Worm (Caenorhabditis elegans) whole organism, L1 larva: ENCODE data around the gene sms-3.

Experiments
- C34B4.2 ChIP-seq: sonication (generic microtip); optimal IDR thresholded peaks from 2 replicates; lab custom pipeline; 2017; ENCODE audit warnings: mild to moderate bottlenecking, missing genetic modification characterization, missing compliant biosample characterization
- Y116A8C.19 ChIP-seq: sonication (generic microtip); optimal IDR thresholded peaks from 2 replicates; lab custom pipeline; 2016; ENCODE audit warnings: missing compliant biosample characterization, missing genetic modification characterization, borderline replicate concordance
- ama-1 ChIP-seq: fragments of 150-350 bp; optimal IDR thresholded peaks from 2 replicates; lab custom pipeline; 2014
- blmp-1 ChIP-seq: fragments of 150-350 bp; optimal IDR thresholded peaks from 2 replicates; lab custom pipeline; 2014; ENCODE audit warnings: missing biosample characterization, missing genetic modification characterization
- ceh-82 ChIP-seq, 3 experiments: fragments of 150-350 bp in 1 of 3; sonication (generic microtip) in 2 of 3; optimal IDR thresholded peaks; 2 replicates each; lab custom pipeline; 2014 to 2017; ENCODE audit warnings: missing biosample characterization in 3 of 3, missing genetic modification characterization in 3 of 3
- ceh-88 ChIP-seq: fragments of 200-800 bp; sonication (Bioruptor generic); IDR thresholded peaks from 2 replicates; pipeline ENCODE4 v1.3.6; 2022; ENCODE audit warnings: missing genetic modification characterization, missing compliant biosample characterization
- ceh-90 ChIP-seq: sonication (generic microtip); optimal IDR thresholded peaks from 2 replicates; lab custom pipeline; 2016; ENCODE audit warnings: missing genetic modification characterization, missing compliant biosample characterization
- ces-1 ChIP-seq: fragments of 150-350 bp; optimal IDR thresholded peaks from 2 replicates; lab custom pipeline; 2014; ENCODE audit warnings: missing biosample characterization, missing genetic modification reagents, missing genetic modification characterization
- efl-1 ChIP-seq, 4 experiments: fragments of 150-350 bp; optimal IDR thresholded peaks in 3 of 4; peaks in 1 of 4; 1 replicate in 1 of 4; 2 replicates in 3 of 4; lab custom pipeline; 2014; ENCODE audit warnings: missing biosample characterization in 2 of 4, missing genetic modification characterization in 2 of 4, missing genetic modification reagents in 2 of 4
- efl-3 ChIP-seq: fragments of 200-800 bp; sonication (Bioruptor generic); optimal IDR thresholded peaks from 2 replicates; lab custom pipeline; 2018; ENCODE audit warnings: mild to moderate bottlenecking, missing genetic modification characterization, missing compliant biosample characterization
- egl-13 ChIP-seq: sonication (generic microtip); optimal IDR thresholded peaks from 2 replicates; lab custom pipeline; 2016; ENCODE audit warnings: missing genotype, missing genetic modification reagents, missing genetic modification characterization, missing compliant biosample characterization
- elt-3 ChIP-seq, 6 experiments: fragments of 150-350 bp in 1 of 6; sonication (generic microtip); optimal IDR thresholded peaks; 2 replicates each; lab custom pipeline; 2017 to 2018; ENCODE audit warnings: missing biosample characterization in 6 of 6, missing genetic modification characterization in 6 of 6, inconsistent platforms in 1 of 6
- fkh-10 ChIP-seq: sonication (generic microtip); optimal IDR thresholded peaks from 2 replicates; lab custom pipeline; 2017; ENCODE audit warnings: missing biosample characterization, missing genetic modification reagents, missing genetic modification characterization
- fkh-8 ChIP-seq: sonication (generic microtip); optimal IDR thresholded peaks from 2 replicates; lab custom pipeline; 2016; ENCODE audit warnings: mild to moderate bottlenecking, missing genetic modification characterization, missing compliant biosample characterization
- fos-1 ChIP-seq: fragments of 150-350 bp; optimal IDR thresholded peaks from 2 replicates; lab custom pipeline; 2014; ENCODE audit warnings: missing biosample characterization, missing genetic modification characterization
- hpl-2 ChIP-seq: fragments of 150-350 bp; optimal IDR thresholded peaks from 2 replicates; lab custom pipeline; 2014; ENCODE audit warnings: missing biosample characterization, missing genetic modification reagents, missing genetic modification characterization
- irx-1 ChIP-seq: sonication (generic microtip); optimal IDR thresholded peaks from 2 replicates; lab custom pipeline; 2016; ENCODE audit warnings: missing genetic modification characterization, missing compliant biosample characterization
- isw-1 ChIP-seq: fragments of 200-800 bp; sonication (Bioruptor generic); IDR thresholded peaks from 2 replicates; pipeline ENCODE4 v1.3.6; 2022; ENCODE audit warnings: missing genetic modification characterization, missing compliant biosample characterization
- jun-1 ChIP-seq: fragments of 150-350 bp; optimal IDR thresholded peaks from 2 replicates; lab custom pipeline; 2014; ENCODE audit warnings: missing biosample characterization, missing genetic modification reagents, missing genetic modification characterization
- mef-2 ChIP-seq: fragments of 150-350 bp; optimal IDR thresholded peaks from 2 replicates; lab custom pipeline; 2014; ENCODE audit warnings: missing biosample characterization, missing genetic modification characterization
- mep-1 ChIP-seq: fragments of 150-350 bp; optimal IDR thresholded peaks from 2 replicates; lab custom pipeline; 2014; ENCODE audit warnings: missing biosample characterization, missing genetic modification characterization
- nhr-19 ChIP-seq: fragments of 200-800 bp; sonication (Bioruptor generic); conservative IDR thresholded peaks from 2 replicates; pipeline ENCODE4 v1.3.6; 2022; ENCODE audit warnings: missing genetic modification characterization, missing compliant biosample characterization
- nhr-20 ChIP-seq: sonication (generic microtip); optimal IDR thresholded peaks from 2 replicates; lab custom pipeline; 2016; ENCODE audit warnings: mild to moderate bottlenecking, missing genetic modification characterization, missing compliant biosample characterization
- nhr-237 ChIP-seq: fragments of 150-350 bp; optimal IDR thresholded peaks from 2 replicates; lab custom pipeline; 2014; ENCODE audit warnings: missing biosample characterization, missing genetic modification characterization
- nhr-28 ChIP-seq: fragments of 150-350 bp; optimal IDR thresholded peaks from 2 replicates; lab custom pipeline; 2014; ENCODE audit warnings: missing biosample characterization, missing genetic modification characterization
- nhr-47 ChIP-seq: sonication (generic microtip); optimal IDR thresholded peaks from 2 replicates; lab custom pipeline; 2016; ENCODE audit warnings: mild to moderate bottlenecking, missing genetic modification characterization, moderate library complexity, missing compliant biosample characterization
- nhr-90 ChIP-seq: sonication (generic microtip); optimal IDR thresholded peaks from 2 replicates; lab custom pipeline; 2016; ENCODE audit warnings: mild to moderate bottlenecking, missing genetic modification characterization, missing compliant biosample characterization; ENCODE audit not compliant: poor library complexity
- pax-3 ChIP-seq: fragments of 200-800 bp; sonication (Bioruptor generic); optimal IDR thresholded peaks from 2 replicates; lab custom pipeline; 2018; ENCODE audit warnings: mild to moderate bottlenecking, missing genetic modification characterization, moderate library complexity, missing compliant biosample characterization
- rnt-1 ChIP-seq: sonication (generic microtip); optimal IDR thresholded peaks from 2 replicates; lab custom pipeline; 2016; ENCODE audit warnings: mild to moderate bottlenecking, missing genetic modification characterization, moderate library complexity, missing compliant biosample characterization
- skn-1 ChIP-seq: fragments of 150-350 bp; optimal IDR thresholded peaks from 2 replicates; lab custom pipeline; 2014; ENCODE audit warnings: missing biosample characterization, missing genetic modification characterization
- snpc-4 ChIP-seq: fragments of 150-350 bp; optimal IDR thresholded peaks from 2 replicates; lab custom pipeline; 2014; ENCODE audit warnings: missing biosample characterization, missing genetic modification characterization
- snu-23 ChIP-seq: sonication (generic microtip); optimal IDR thresholded peaks from 2 replicates; lab custom pipeline; 2016; ENCODE audit warnings: missing genetic modification characterization, missing compliant biosample characterization
- sox-4 ChIP-seq: sonication (generic microtip); optimal IDR thresholded peaks from 2 replicates; lab custom pipeline; 2016; ENCODE audit warnings: missing genetic modification characterization, missing compliant biosample characterization
- sptf-1 ChIP-seq: fragments of 150-350 bp; optimal IDR thresholded peaks from 2 replicates; lab custom pipeline; 2014; ENCODE audit warnings: missing biosample characterization, missing genetic modification characterization
- sup-37 ChIP-seq: fragments of 200-800 bp; sonication (Bioruptor generic); optimal IDR thresholded peaks from 2 replicates; lab custom pipeline; 2018; ENCODE audit warnings: mild to moderate bottlenecking, missing genetic modification characterization, missing compliant biosample characterization
- unc-130 ChIP-seq: fragments of 150-350 bp; optimal IDR thresholded peaks from 2 replicates; lab custom pipeline; 2017; ENCODE audit warnings: missing biosample characterization, missing genetic modification characterization, inconsistent platforms
- unc-86 ChIP-seq: sonication (generic microtip); optimal IDR thresholded peaks from 2 replicates; lab custom pipeline; 2016; ENCODE audit warnings: missing genetic modification characterization, missing compliant biosample characterization
- xbp-1 ChIP-seq: sonication (generic microtip); optimal IDR thresholded peaks from 2 replicates; lab custom pipeline; 2016; ENCODE audit warnings: missing genetic modification characterization, missing compliant biosample characterization
- zip-4 ChIP-seq: fragments of 200-800 bp; sonication (Bioruptor generic); optimal IDR thresholded peaks from 2 replicates; lab custom pipeline; 2018; ENCODE audit warnings: mild to moderate bottlenecking, missing genetic modification characterization, moderate library complexity, missing compliant biosample characterization
- ztf-11 ChIP-seq, 2 experiments: sonication (generic microtip); optimal IDR thresholded peaks; 2 replicates each; lab custom pipeline; 2016 to 2017; ENCODE audit warnings: missing genetic modification characterization in 2 of 2, missing biosample characterization in 1 of 2, missing compliant biosample characterization in 1 of 2

Gene sms-3

DNA sequence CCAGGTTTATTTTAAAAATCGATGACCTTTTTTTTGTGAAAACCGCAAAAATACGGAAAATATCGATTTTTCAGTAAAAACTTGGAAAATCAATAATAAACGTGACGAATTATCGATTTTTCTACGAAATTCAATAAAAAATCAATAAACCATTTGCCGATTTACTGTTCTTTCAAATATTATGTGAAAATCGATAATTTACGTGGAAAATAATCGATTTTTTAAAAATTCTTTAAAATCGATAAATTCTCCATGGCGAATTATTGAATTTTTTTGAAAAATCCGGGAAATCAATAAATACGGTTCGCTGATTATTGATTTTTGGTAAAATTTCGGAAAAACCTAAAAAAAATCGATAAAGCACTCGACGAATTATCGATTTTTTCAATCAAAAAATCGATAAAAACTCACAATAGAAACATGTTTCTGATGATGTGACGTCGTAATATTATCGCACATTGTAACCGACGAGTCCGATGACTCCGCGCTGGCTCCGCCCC is 16.7 kb downstream of the sms-3 start:
- TF ChIP-seq skn-1 (tag; lab: Kevin White, UChicago), result no peak
- no peak for TF ChIP-seq rnt-1 (tag; lab: Kevin White, UChicago)

DNA sequence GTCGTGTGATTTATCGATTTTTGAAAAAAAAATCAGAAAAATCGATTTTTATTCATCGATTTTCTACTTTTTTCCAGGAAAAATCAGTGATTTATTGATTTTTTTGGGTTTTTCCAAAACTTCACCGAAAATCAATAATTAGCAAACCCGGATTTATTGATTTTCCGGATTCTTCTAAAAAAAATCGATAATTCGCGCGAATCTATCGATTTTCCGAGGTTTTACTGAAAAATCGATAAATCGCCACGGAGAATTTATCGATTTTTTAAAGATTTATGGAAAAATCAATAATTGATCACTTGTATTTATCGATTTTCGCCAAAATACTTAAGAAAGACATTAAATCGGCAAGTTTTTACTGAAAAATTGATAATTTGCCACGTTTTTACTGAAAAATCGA is 17.4 kb downstream of the sms-3 start:
- TF ChIP-seq ceh-82 (tag; optimal IDR thresholded peaks at IDR 0.05; lab: Kevin White, UChicago), result no peak
- no peak for TF ChIP-seq nhr-90 (tag; lab: Kevin White, UChicago)
- TF ChIP-seq mef-2 (tag; lab: Kevin White, UChicago), result no peak
- TF ChIP-seq isw-1 (GFP tag; lab: Robert Waterston, UW), result no peak
- TF ChIP-seq ztf-11 (tag; optimal IDR thresholded peaks at IDR 0.05; lab: Kevin White, UChicago), result no peak
- no peak for TF ChIP-seq ceh-90 (tag; lab: Kevin White, UChicago)
- no peak for TF ChIP-seq ces-1 (GFP tag; lab: Kevin White, UChicago)
- no peak for TF ChIP-seq ama-1
- TF ChIP-seq nhr-237 (tag; lab: Kevin White, UChicago), result no peak
- TF ChIP-seq unc-86 (tag; lab: Kevin White, UChicago), result no peak
- no peak for TF ChIP-seq sptf-1 (tag; lab: Kevin White, UChicago)
- no peak for TF ChIP-seq elt-3 (tag; optimal IDR thresholded peaks at IDR 0.05; lab: Kevin White, UChicago)
- TF ChIP-seq fkh-10 (GFP tag; lab: Kevin White, UChicago), result no peak
- no peak for TF ChIP-seq fkh-8
- TF ChIP-seq sup-37 (GFP tag; lab: Kevin White, UChicago), result no peak
- TF ChIP-seq nhr-28 (tag; lab: Kevin White, UChicago), result no peak
- TF ChIP-seq mep-1 (tag; lab: Kevin White, UChicago), result no peak
- no peak for TF ChIP-seq pax-3 (tag; lab: Kevin White, UChicago)
- no peak for TF ChIP-seq blmp-1
- TF ChIP-seq sox-4, result no peak
- TF ChIP-seq, all 84 proteins: peak for 0

DNA sequence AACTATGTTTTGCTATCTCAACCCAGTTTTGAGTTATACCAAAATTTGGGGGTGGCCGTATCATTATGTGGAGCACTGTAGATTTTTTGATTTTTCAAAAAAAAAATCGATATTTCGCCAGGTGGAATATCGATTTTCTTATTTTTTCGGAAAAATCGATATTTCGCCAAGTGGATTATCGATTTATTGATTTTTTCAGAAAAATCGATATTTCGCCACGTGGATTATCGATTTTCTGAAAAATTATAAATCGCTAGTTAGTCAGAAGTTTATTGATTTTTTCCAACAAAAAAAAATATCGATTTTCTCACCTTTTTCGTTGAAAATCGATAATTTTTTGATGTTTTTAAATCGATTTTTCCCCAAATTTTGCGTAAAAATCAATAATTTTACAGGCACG is 20.8 kb downstream of the sms-3 start:
- TF ChIP-seq jun-1 (no peak), xbp-1 (tag; lab: Kevin White, UChicago) (no peak), irx-1 (tag; lab: Kevin White, UChicago) (no peak), ztf-11 (tag; optimal IDR thresholded peaks at IDR 0.05; lab: Kevin White, UChicago) (no peak), nhr-19 (GFP tag; lab: Robert Waterston, UW) (no peak), nhr-47 (tag; lab: Kevin White, UChicago) (no peak), nhr-90 (tag; lab: Kevin White, UChicago) (no peak), snpc-4 (no peak), unc-130 (no peak), mef-2 (tag; lab: Kevin White, UChicago) (no peak), snu-23 (GFP tag; lab: Kevin White, UChicago) (no peak)

DNA sequence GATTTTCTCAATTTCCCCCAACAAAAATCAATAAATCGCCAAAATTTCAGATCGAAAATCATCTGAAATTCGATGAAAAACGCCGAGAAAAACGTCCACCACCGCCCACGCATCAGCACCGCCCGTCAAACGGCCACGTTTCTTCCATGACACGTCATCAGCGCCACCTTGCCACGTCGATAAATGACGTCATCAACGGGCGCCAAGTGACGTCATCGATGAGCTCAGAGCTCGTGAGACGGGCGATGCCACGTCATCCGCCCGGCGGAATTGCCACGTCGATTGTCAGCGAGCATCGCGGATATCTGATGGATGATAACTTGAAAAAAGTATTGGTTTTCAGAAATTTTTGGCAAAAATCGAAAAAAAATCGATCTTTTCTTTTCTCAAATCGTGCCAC is 21.9 kb downstream of the sms-3 start:
- TF ChIP-seq nhr-20 (no peak), zip-4 (GFP tag; lab: Kevin White, UChicago) (no peak), hpl-2 (GFP tag; lab: Kevin White, UChicago) (no peak), efl-1 (optimal IDR thresholded peaks at IDR 0.05; lab: Kevin White, UChicago) (no peak), efl-1 (GFP tag; optimal IDR thresholded peaks at IDR 0.05 in 1 of 2; lab: Kevin White, UChicago) (no peak), fkh-10 (GFP tag; lab: Kevin White, UChicago) (no peak), egl-13 (no peak), unc-130 (no peak), jun-1 (no peak), efl-3 (GFP tag; lab: Kevin White, UChicago) (no peak), fos-1 (tag; lab: Kevin White, UChicago) (no peak), Y116A8C.19 (tag; lab: Kevin White, UChicago) (no peak), ceh-88 (no peak), C34B4.2 (tag; lab: Kevin White, UChicago) (no peak)
